Fruit fly (Drosophila melanogaster): Measurements from ENCODE around the gene Ktl.

DNA sequence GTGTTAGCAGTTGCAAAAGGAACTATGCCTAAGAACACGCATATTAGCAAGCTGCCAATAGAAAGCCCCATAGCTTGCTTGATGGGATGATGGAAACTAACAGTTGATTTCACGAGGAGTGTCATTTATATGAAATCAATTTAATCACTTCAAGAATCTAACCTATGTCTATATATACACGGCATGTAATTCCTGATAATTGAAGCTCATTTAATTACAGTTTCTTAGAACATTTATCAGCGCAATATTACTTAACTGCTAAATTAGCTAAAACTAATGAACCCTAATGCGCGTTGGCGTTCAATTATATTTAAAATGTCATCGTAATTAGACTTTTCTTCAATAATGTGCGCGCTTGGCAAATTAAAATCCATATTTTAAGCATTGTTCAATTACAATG is 8.3 kb upstream of the Ktl start, which contains the start of gene TotX:
- TF ChIP-seq Deaf1 (tag; optimal IDR thresholded peaks at IDR 0.05) (no peak), Hr39 (optimal IDR thresholded peaks at IDR 0.05) (no peak), ttk (GFP tag; IDR thresholded peaks at IDR 0.05) (no peak), CG14441 (GFP tag; IDR thresholded peaks at IDR 0.05) (no peak), gsb (GFP tag; IDR thresholded peaks at IDR 0.05) (no peak), CG8944 (GFP tag; optimal IDR thresholded peaks at IDR 0.05) (no peak)
